Fruit fly (Drosophila melanogaster) whole organism, embryonic: ENCODE results near the gene CG4210.
A peak's percentile ranks its signal among the peaks of the same experiment; 100 is the strongest.

Source experiments
- Ada2b ChIP-seq: fragments of 200-800 bp; sonication (Bioruptor generic); IDR thresholded peaks from 2 replicates; pipeline ENCODE4 v1.3.6; 2022; ENCODE audit warnings: missing biosample characterization, missing genetic modification characterization
- BEAF-32 ChIP-seq: fragments of 200-800 bp; sonication (Bioruptor generic); optimal IDR thresholded peaks from 3 replicates; lab custom pipeline; 2017; ENCODE audit warnings: missing biosample characterization, missing genetic modification characterization, mild to moderate bottlenecking, moderate library complexity, missing genetic modification reagents
- C15 ChIP-seq: fragments of 200-800 bp; sonication (Bioruptor generic); IDR thresholded peaks from 3 replicates; pipeline ENCODE4 v1.3.6; 2022; ENCODE audit warnings: missing biosample characterization, missing genetic modification characterization
- CG13123 ChIP-seq: fragments of 200-800 bp; sonication (Bioruptor generic); optimal IDR thresholded peaks from 2 replicates; lab custom pipeline; 2016; ENCODE audit warnings: missing biosample characterization, missing genetic modification characterization
- CG13424 ChIP-seq: fragments of 200-800 bp; sonication (Bioruptor generic); optimal IDR thresholded peaks from 2 replicates; lab custom pipeline; 2019; ENCODE audit warnings: missing biosample characterization, mild to moderate bottlenecking, missing genetic modification characterization, moderate library complexity
- CG14710 ChIP-seq: fragments of 200-800 bp; sonication (Bioruptor generic); optimal IDR thresholded peaks from 3 replicates; lab custom pipeline; 2019; ENCODE audit warnings: missing biosample characterization, mild to moderate bottlenecking, missing genetic modification characterization, moderate library complexity
- CG16863 ChIP-seq: fragments of 200-800 bp; sonication (Bioruptor generic); optimal IDR thresholded peaks from 3 replicates; lab custom pipeline; 2016; ENCODE audit warnings: missing biosample characterization, missing genetic modification characterization
- CG2129 ChIP-seq: fragments of 200-800 bp; sonication (Bioruptor generic); IDR thresholded peaks from 2 replicates; pipeline ENCODE4 v1.3.6; 2022; ENCODE audit warnings: missing biosample characterization, missing genetic modification characterization; ENCODE audit not compliant: partially characterized antibody
- CG2712 ChIP-seq: fragments of 200-800 bp; optimal IDR thresholded peaks from 3 replicates; lab custom pipeline; 2019; ENCODE audit warnings: missing biosample characterization, mild to moderate bottlenecking, missing genetic modification characterization, moderate library complexity
- CG33557 ChIP-seq: fragments of 200-800 bp; sonication (Bioruptor generic); optimal IDR thresholded peaks from 2 replicates; lab custom pipeline; 2019; ENCODE audit warnings: missing biosample characterization, mild to moderate bottlenecking, missing genetic modification characterization, moderate library complexity
- CG3407 ChIP-seq: fragments of 200-800 bp; sonication (Bioruptor generic); optimal IDR thresholded peaks from 2 replicates; lab custom pipeline; 2018; ENCODE audit warnings: missing biosample characterization, mild to moderate bottlenecking, missing genetic modification characterization
- CG4282 ChIP-seq: fragments of 200-800 bp; sonication (Bioruptor generic); optimal IDR thresholded peaks from 2 replicates; lab custom pipeline; 2016; ENCODE audit warnings: missing biosample characterization, missing genetic modification characterization
- CG4360 ChIP-seq: fragments of 200-800 bp; sonication (Bioruptor generic); IDR thresholded peaks from 2 replicates; pipeline ENCODE4 v1.3.6; 2022; ENCODE audit warnings: missing biosample characterization, missing genetic modification characterization
- CG5180 ChIP-seq: fragments of 200-800 bp; sonication (Bioruptor generic); optimal IDR thresholded peaks from 3 replicates; lab custom pipeline; 2017; ENCODE audit warnings: missing biosample characterization, missing genetic modification characterization, mild to moderate bottlenecking, moderate library complexity, missing genetic modification reagents
- CG6654 ChIP-seq: fragments of 200-800 bp; sonication (Bioruptor generic); optimal IDR thresholded peaks from 2 replicates; lab custom pipeline; 2017; ENCODE audit warnings: missing biosample characterization, mild to moderate bottlenecking, missing genetic modification characterization
- CG8281 ChIP-seq: fragments of 200-800 bp; sonication (Bioruptor generic); optimal IDR thresholded peaks from 2 replicates; lab custom pipeline; 2018; ENCODE audit warnings: missing biosample characterization, mild to moderate bottlenecking, missing genetic modification characterization, moderate library complexity
- CG9215 ChIP-seq: fragments of 200-800 bp; sonication (Bioruptor generic); IDR thresholded peaks from 2 replicates; pipeline ENCODE4 v1.3.6; 2022; ENCODE audit warnings: missing biosample characterization, missing genetic modification characterization
- CG9876 ChIP-seq: fragments of 200-800 bp; sonication (Bioruptor generic); optimal IDR thresholded peaks from 2 replicates; lab custom pipeline; 2016; ENCODE audit warnings: missing biosample characterization, missing genetic modification characterization
- CHES-1-like ChIP-seq: fragments of 200-800 bp; sonication (Bioruptor generic); optimal IDR thresholded peaks from 2 replicates; lab custom pipeline; 2016; ENCODE audit warnings: missing biosample characterization, missing genetic modification characterization
- D19B ChIP-seq: fragments of 200-800 bp; sonication (Bioruptor generic); optimal IDR thresholded peaks from 2 replicates; lab custom pipeline; 2017; ENCODE audit warnings: missing biosample characterization, mild to moderate bottlenecking, missing genetic modification characterization
- Dp ChIP-seq: fragments of 200-800 bp; sonication (Bioruptor generic); optimal IDR thresholded peaks from 2 replicates; lab custom pipeline; 2018; ENCODE audit warnings: missing biosample characterization, mild to moderate bottlenecking, missing genetic modification characterization, moderate library complexity
- Ets65A ChIP-seq: fragments of 200-800 bp; sonication (Bioruptor generic); peaks from one replicate; lab custom pipeline; 2016; ENCODE audit warnings: missing biosample characterization, missing genetic modification characterization
- Ets97D ChIP-seq: fragments of 200-800 bp; sonication (Bioruptor generic); optimal IDR thresholded peaks from 3 replicates; lab custom pipeline; 2016; ENCODE audit warnings: missing biosample characterization, missing genetic modification characterization
- Hr39 ChIP-seq: fragments of >200 bp; optimal IDR thresholded peaks from 2 replicates; lab custom pipeline; 2017
- Hr78 ChIP-seq, 2 experiments: fragments of 200-800 bp in 1 of 2; fragments of >200 bp in 1 of 2; sonication (Bioruptor generic) in 1 of 2; optimal IDR thresholded peaks; 2 replicates each; lab custom pipeline; 2017 to 2019; ENCODE audit warnings: missing biosample characterization in 2 of 2, missing genetic modification characterization in 2 of 2, mild to moderate bottlenecking in 1 of 2, moderate library complexity in 1 of 2
- Med ChIP-seq: fragments of 200-800 bp; sonication (Bioruptor generic); peaks from one replicate; lab custom pipeline; 2016; ENCODE audit warnings: missing biosample characterization, missing genetic modification characterization, mild to moderate bottlenecking, inconsistent platforms, moderate library complexity
- Meics ChIP-seq: fragments of 200-800 bp; sonication (Bioruptor generic); optimal IDR thresholded peaks from 2 replicates; lab custom pipeline; 2017; ENCODE audit warnings: missing biosample characterization, mild to moderate bottlenecking, missing genetic modification characterization
- Mrtf ChIP-seq: fragments of 200-800 bp; sonication (Bioruptor generic); IDR thresholded peaks from 3 replicates; pipeline ENCODE4 v1.3.6; 2022; ENCODE audit warnings: missing biosample characterization, missing genetic modification characterization
- Rfx ChIP-seq: fragments of 200-800 bp; sonication (Bioruptor generic); IDR thresholded peaks from 2 replicates; pipeline ENCODE4 v1.3.6; 2022; ENCODE audit warnings: missing biosample characterization, missing genetic modification characterization
- Ssrp ChIP-seq: fragments of 200-800 bp; sonication (Bioruptor generic); optimal IDR thresholded peaks from 2 replicates; lab custom pipeline; 2018; ENCODE audit warnings: missing biosample characterization, mild to moderate bottlenecking, missing genetic modification characterization, moderate library complexity
- Taf1 ChIP-seq: fragments of 200-800 bp; sonication (Bioruptor generic); IDR thresholded peaks from 2 replicates; pipeline ENCODE4 v1.3.6; 2022; ENCODE audit warnings: missing biosample characterization, missing genetic modification characterization
- Xbp1 ChIP-seq: fragments of 200-800 bp; sonication (Bioruptor generic); optimal IDR thresholded peaks from 3 replicates; lab custom pipeline; 2016; ENCODE audit warnings: missing biosample characterization, mild to moderate bottlenecking, missing genetic modification characterization
- az2 ChIP-seq: fragments of 200-800 bp; sonication (Bioruptor generic); optimal IDR thresholded peaks from 3 replicates; lab custom pipeline; 2016; ENCODE audit warnings: missing biosample characterization, missing genetic modification characterization
- bsh ChIP-seq, 2 experiments: fragments of 200-800 bp; sonication (Bioruptor generic); optimal IDR thresholded peaks; 2 replicates each; lab custom pipeline; 2017 to 2018; ENCODE audit warnings: mild to moderate bottlenecking in 2 of 2, missing biosample characterization in 2 of 2, missing genetic modification characterization in 2 of 2, moderate library complexity in 1 of 2
- crol ChIP-seq: fragments of 200-800 bp; sonication (Bioruptor generic); IDR thresholded peaks from 2 replicates; pipeline ENCODE4 v1.3.6; 2022; ENCODE audit warnings: missing biosample characterization, missing genetic modification characterization
- emc ChIP-seq: fragments of 200-800 bp; sonication (Bioruptor generic); optimal IDR thresholded peaks from 2 replicates; lab custom pipeline; 2016; ENCODE audit warnings: missing biosample characterization, missing genetic modification characterization
- ewg ChIP-seq: fragments of 200-800 bp; sonication (Bioruptor generic); optimal IDR thresholded peaks from 3 replicates; lab custom pipeline; 2017; ENCODE audit warnings: mild to moderate bottlenecking, missing biosample characterization, missing genetic modification reagents, missing genetic modification characterization
- fd3F ChIP-seq: fragments of 200-800 bp; sonication (Bioruptor generic); optimal IDR thresholded peaks from 2 replicates; lab custom pipeline; 2018; ENCODE audit warnings: missing biosample characterization, mild to moderate bottlenecking, missing genetic modification characterization, moderate library complexity
- gce ChIP-seq: fragments of 200-800 bp; sonication (Bioruptor generic); IDR thresholded peaks from 3 replicates; pipeline ENCODE4 v1.3.6; 2022; ENCODE audit warnings: missing biosample characterization, missing genetic modification characterization
- ham ChIP-seq: fragments of 200-800 bp; sonication (Bioruptor generic); IDR thresholded peaks from 2 replicates; pipeline ENCODE4 v1.3.6; 2022; ENCODE audit warnings: missing biosample characterization, missing genetic modification characterization
- lmd ChIP-seq: fragments of 200-800 bp; sonication (Bioruptor generic); IDR thresholded peaks from 2 replicates; pipeline ENCODE4 v1.3.6; 2022; ENCODE audit warnings: missing biosample characterization, missing genetic modification characterization
- mam ChIP-seq: fragments of 200-800 bp; sonication (Bioruptor generic); optimal IDR thresholded peaks from 3 replicates; lab custom pipeline; 2016; ENCODE audit warnings: missing biosample characterization, missing genetic modification characterization
- onecut ChIP-seq: fragments of 200-800 bp; sonication (Bioruptor generic); IDR thresholded peaks from 2 replicates; pipeline ENCODE4 v1.3.6; 2022; ENCODE audit warnings: missing biosample characterization, missing genetic modification characterization
- pnt ChIP-seq: fragments of 200-800 bp; sonication (Bioruptor generic); optimal IDR thresholded peaks from 3 replicates; lab custom pipeline; 2016; ENCODE audit warnings: missing biosample characterization, missing genetic modification characterization
- row ChIP-seq: fragments of 200-800 bp; sonication (Bioruptor generic); IDR thresholded peaks from 3 replicates; pipeline ENCODE4 v1.3.6; 2022; ENCODE audit warnings: missing biosample characterization, missing genetic modification characterization
- schlank ChIP-seq: fragments of 200-800 bp; sonication (Bioruptor generic); optimal IDR thresholded peaks from 2 replicates; lab custom pipeline; 2018; ENCODE audit warnings: missing biosample characterization, mild to moderate bottlenecking, missing genetic modification characterization
- sob ChIP-seq: fragments of 200-800 bp; sonication (Bioruptor generic); IDR thresholded peaks from 2 replicates; pipeline ENCODE4 v1.3.6; 2022; ENCODE audit warnings: missing biosample characterization, missing genetic modification characterization
- tap ChIP-seq: fragments of 200-800 bp; optimal IDR thresholded peaks from 3 replicates; lab custom pipeline; 2019; ENCODE audit warnings: missing biosample characterization, mild to moderate bottlenecking, missing genetic modification characterization, moderate library complexity
- tin ChIP-seq: fragments of 200-800 bp; sonication (Bioruptor generic); optimal IDR thresholded peaks from 3 replicates; lab custom pipeline; 2016; ENCODE audit warnings: missing biosample characterization, missing genetic modification characterization
- vfl ChIP-seq: fragments of 200-800 bp; sonication (Bioruptor generic); optimal IDR thresholded peaks from 2 replicates; lab custom pipeline; 2016; ENCODE audit warnings: missing biosample characterization, missing genetic modification characterization
- wor ChIP-seq: fragments of 200-800 bp; sonication (Bioruptor generic); IDR thresholded peaks from 2 replicates; pipeline ENCODE4 v1.3.6; 2022; ENCODE audit warnings: missing biosample characterization, missing genetic modification characterization
- zen ChIP-seq: fragments of 200-800 bp; sonication (Bioruptor generic); optimal IDR thresholded peaks from 3 replicates; lab custom pipeline; 2018; ENCODE audit warnings: missing biosample characterization, mild to moderate bottlenecking, missing genetic modification characterization, moderate library complexity

CG4210 gene

DNA sequence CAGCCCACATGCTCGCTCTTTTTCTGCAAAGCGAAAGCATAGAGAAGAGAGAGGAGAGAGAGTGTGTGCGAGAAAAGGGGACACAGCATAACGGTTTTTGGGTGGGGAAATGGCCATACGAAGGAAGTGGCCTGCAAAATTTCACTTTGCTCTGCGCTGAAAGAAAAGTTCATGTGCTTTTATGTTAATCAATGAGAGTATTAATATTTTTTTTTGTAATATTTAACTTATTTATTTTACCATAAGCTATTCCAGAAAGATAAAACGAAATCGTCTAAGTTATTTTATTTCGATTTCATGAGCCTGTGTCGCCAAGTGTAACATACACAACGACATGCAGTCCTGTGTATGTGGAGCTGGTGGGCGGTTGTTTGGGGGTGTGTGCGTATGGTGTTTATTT is 36.7 kb downstream of the CG4210 start (continued):
- TF ChIP-seq Mrtf (GFP tag; lab: Robert Waterston, UW) (peak; percentile 46; the same call in 1 of the 3 replicates), BEAF-32 (GFP tag; lab: Kevin White, UChicago) (no peak), Taf1 (GFP tag; lab: Robert Waterston, UW) (peak; percentile 67), Xbp1 (GFP tag; lab: Kevin White, UChicago) (no peak), fd3F (GFP tag; lab: Kevin White, UChicago) (no peak), Meics (no peak), CG16863 (GFP tag; lab: Kevin White, UChicago) (no peak), Hr39 (lab: Kevin White, UChicago) (no peak), CG3407 (no peak), CG9215 (GFP tag; lab: Robert Waterston, UW) (peak; percentile 70), Ets65A (GFP tag; lab: Kevin White, UChicago) (peak; percentile 89), CG2712 (tag; lab: Kevin White, UChicago) (peak; percentile 73), gce (GFP tag; lab: Robert Waterston, UW) (0 out of 3 replicates have a peak, but pooled peaks have one; percentile 38), Rfx (GFP tag; lab: Robert Waterston, UW) (peak; percentile 84), CG13123 (GFP tag; lab: Kevin White, UChicago) (no peak), CG14710 (tag; lab: Kevin White, UChicago) (no peak), schlank (tag; lab: Kevin White, UChicago) (peak; percentile 56), bsh (GFP tag; optimal IDR thresholded peaks at IDR 0.05; lab: Kevin White, UChicago) (no peak), pnt (no peak), row (GFP tag; lab: Robert Waterston, UW) (peak; percentile 90), Ets97D (GFP tag; lab: Kevin White, UChicago) (no peak), ewg (GFP tag; lab: Kevin White, UChicago) (peak; percentile 37), Hr78 (GFP tag; optimal IDR thresholded peaks at IDR 0.05; lab: Kevin White, UChicago) (no peak), CG4360 (GFP tag; lab: Robert Waterston, UW) (peak; percentile 35; the same call in 1 of the 2 replicates), lmd (peak; percentile 65), crol (no peak), ham (GFP tag; lab: Robert Waterston, UW) (no peak), az2 (GFP tag; lab: Kevin White, UChicago) (peak; percentile 34), CG2129 (GFP tag; lab: Robert Waterston, UW) (no peak), emc (GFP tag; lab: Kevin White, UChicago) (no peak), mam (GFP tag; lab: Kevin White, UChicago) (peak; percentile 0), Dp (GFP tag; lab: Kevin White, UChicago) (no peak), D19B (GFP tag; lab: Kevin White, UChicago) (peak; percentile 16), CG9876 (GFP tag; lab: Kevin White, UChicago) (no peak), sob (GFP tag; lab: Robert Waterston, UW) (peak; percentile 79), C15 (GFP tag; lab: Robert Waterston, UW) (0 out of 3 replicates have a peak, but pooled peaks have one; percentile 26), CG4282 (GFP tag; lab: Kevin White, UChicago) (no peak), Med (GFP tag; lab: Kevin White, UChicago) (peak; percentile 77), wor (GFP tag; lab: Robert Waterston, UW) (peak; percentile 44; the same call in 1 of the 2 replicates), CG8281 (no peak), CHES-1-like (GFP tag; lab: Kevin White, UChicago) (no peak), vfl (no peak), onecut (GFP tag; lab: Robert Waterston, UW) (peak; percentile 51), tap (tag; lab: Kevin White, UChicago) (no peak), Ada2b (GFP tag; lab: Robert Waterston, UW) (peak; percentile 74), Ssrp (tag; lab: Kevin White, UChicago) (peak; percentile 5), CG13424 (tag; lab: Kevin White, UChicago) (peak; percentile 76), zen (tag; lab: Kevin White, UChicago) (no peak), CG33557 (no peak), CG6654 (GFP tag; lab: Kevin White, UChicago) (no peak), tin (peak; percentile 3), CG5180 (GFP tag; lab: Kevin White, UChicago) (no peak)
